Fruit fly (Drosophila melanogaster): ENCODE data around the gene mRpL2.
A peak's percentile ranks its signal among the peaks of the same experiment; 100 is the strongest.

Gene mRpL2

DNA sequence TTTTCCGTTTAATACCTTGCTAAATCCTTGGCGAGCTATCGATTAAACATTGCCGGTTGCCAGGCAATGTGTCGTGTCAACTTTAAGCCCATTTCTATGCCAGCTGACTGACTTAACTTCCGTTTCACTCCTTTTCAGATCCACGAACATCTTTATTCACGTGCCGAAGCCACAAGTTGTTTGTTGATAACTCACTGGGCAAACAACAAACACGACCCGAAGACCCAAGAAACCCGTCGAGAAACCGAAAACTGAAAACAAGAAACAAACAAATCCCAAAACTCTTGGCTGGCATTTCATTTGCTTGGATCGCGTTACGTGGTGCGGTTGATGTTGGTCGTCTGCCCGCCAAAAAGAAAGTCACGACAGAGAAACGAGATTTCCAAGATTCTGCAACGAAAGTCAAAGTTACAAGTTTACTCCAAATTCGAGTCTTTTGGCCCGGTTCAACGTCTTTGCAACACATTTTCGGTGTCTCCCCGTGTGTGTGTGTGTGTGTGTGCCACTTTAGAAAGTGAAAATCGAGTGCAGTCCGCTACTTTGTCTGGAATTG is 30.2 kb downstream of the mRpL2 start, which contains the start of gene CG6216:
Gene CG6216 (minus strand): TSS at position 51 of the 553 bp plus-strand sequence.
- TF ChIP-seq Sox100B (GFP tag; optimal IDR thresholded peaks at IDR 0.05) (no peak), br (optimal IDR thresholded peaks at IDR 0.05) (no peak), B-H2 (GFP tag; optimal IDR thresholded peaks at IDR 0.05) (no peak), CG43689 (GFP tag; IDR thresholded peaks at IDR 0.05) (no peak), zen (tag; optimal IDR thresholded peaks at IDR 0.05) (no peak), kni (GFP tag; optimal IDR thresholded peaks at IDR 0.05) (peak; percentile 73), sens (GFP tag) (peak; percentile 62), vvl (GFP tag; IDR thresholded peaks at IDR 0.05) (peak; percentile 8; the same call in 1 of the 2 replicates), gce (GFP tag; IDR thresholded peaks at IDR 0.05) (no peak), cg (GFP tag; optimal IDR thresholded peaks at IDR 0.05) (peak; percentile 1), h (optimal IDR thresholded peaks at IDR 0.05) (no peak), CG2875 (GFP tag; optimal IDR thresholded peaks at IDR 0.05) (peak; percentile 38), sd (tag; optimal IDR thresholded peaks at IDR 0.05) (peak; percentile 24), inv (GFP tag; IDR thresholded peaks at IDR 0.05; ENCODE audit: partially characterized antibody) (no peak), Taf1 (GFP tag; IDR thresholded peaks at IDR 0.05) (no peak), CG4707 (GFP tag; optimal IDR thresholded peaks at IDR 0.05) (peak; percentile 12), HmgZ (tag; optimal IDR thresholded peaks at IDR 0.05) (no peak), Blimp-1 (GFP tag; optimal IDR thresholded peaks at IDR 0.05) (peak; percentile 99), Xrp1 (GFP tag; IDR thresholded peaks at IDR 0.05) (0 out of 2 replicates have a peak, but pooled peaks have one; percentile 15), Bdp1 (GFP tag; optimal IDR thresholded peaks at IDR 0.05) (no peak), CHES-1-like (GFP tag; optimal IDR thresholded peaks at IDR 0.05) (no peak), Stat92E (GFP tag; optimal IDR thresholded peaks at IDR 0.05) (peak in 1 of 3 experiments; percentile 3), Deaf1 (tag; optimal IDR thresholded peaks at IDR 0.05) (peak; percentile 78), cwo (GFP tag; optimal IDR thresholded peaks at IDR 0.05) (peak; percentile 7), pros (GFP tag; optimal IDR thresholded peaks at IDR 0.05) (peak; percentile 96), oc (tag; optimal IDR thresholded peaks at IDR 0.05) (peak; percentile 38), Lpt (GFP tag; optimal IDR thresholded peaks at IDR 0.05) (no peak), Opbp (GFP tag; IDR thresholded peaks at IDR 0.05; ENCODE audit: partially characterized antibody) (no peak), CG33557 (GFP tag; optimal IDR thresholded peaks at IDR 0.05) (peak; percentile 26), Med (GFP tag) (peak; percentile 45), Hr78 (GFP tag; optimal IDR thresholded peaks at IDR 0.05) (peak in 1 of 2 experiments; percentile 38), Side (GFP tag; optimal IDR thresholded peaks at IDR 0.05) (no peak), CG4854 (GFP tag; optimal IDR thresholded peaks at IDR 0.05) (no peak), Oli (tag; optimal IDR thresholded peaks at IDR 0.05) (no peak), insv (GFP tag; optimal IDR thresholded peaks at IDR 0.05) (no peak)

DNA sequence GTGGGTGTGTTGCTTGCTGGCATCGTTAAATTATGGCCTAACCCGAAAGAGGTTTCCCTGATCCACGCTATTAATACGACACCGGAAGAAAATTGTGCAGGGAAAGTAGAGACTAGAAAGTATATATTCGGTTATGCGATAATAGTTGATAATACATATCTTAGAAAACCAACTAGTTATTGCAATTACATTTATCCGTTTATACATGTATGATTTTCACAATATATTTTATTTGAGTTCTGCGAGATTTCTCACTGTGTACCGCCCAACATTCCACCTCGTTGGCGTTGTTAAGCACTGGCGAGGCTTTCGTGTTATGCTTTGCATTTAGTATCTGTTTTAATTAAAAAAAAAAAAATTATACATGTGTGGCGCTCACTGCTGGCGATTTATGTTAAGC is 34.7 kb downstream of the mRpL2 start:
- no peak for TF ChIP-seq Blimp-1 (GFP tag; optimal IDR thresholded peaks at IDR 0.05)
- TF ChIP-seq so (GFP tag; IDR thresholded peaks at IDR 0.05), result peak; percentile 54; the same call in 1 of the 3 replicates
- TF ChIP-seq ara (GFP tag; IDR thresholded peaks at IDR 0.05), result 0 out of 2 replicates have a peak, but pooled peaks have one; percentile 14
- no peak for TF ChIP-seq Lhr (GFP tag; optimal IDR thresholded peaks at IDR 0.05)
- peak; percentile 45; the same call in 1 of the 2 replicates for TF ChIP-seq vvl (GFP tag; IDR thresholded peaks at IDR 0.05)
- peak; percentile 44 for TF ChIP-seq Sox102F (GFP tag; optimal IDR thresholded peaks at IDR 0.05)
- TF ChIP-seq lmd (GFP tag; IDR thresholded peaks at IDR 0.05), result peak; percentile 5
- no peak for TF ChIP-seq CG18476 (GFP tag; optimal IDR thresholded peaks at IDR 0.05)
- peak; percentile 21; the same call in 1 of the 2 replicates for TF ChIP-seq E2f2 (GFP tag; IDR thresholded peaks at IDR 0.05)
- 0 out of 3 replicates have a peak, but pooled peaks have one; percentile 23 for TF ChIP-seq dysf (GFP tag; IDR thresholded peaks at IDR 0.05)
- TF ChIP-seq CG15269 (tag; optimal IDR thresholded peaks at IDR 0.05), result peak; percentile 18
- TF ChIP-seq Dad (GFP tag; optimal IDR thresholded peaks at IDR 0.05), result no peak
- TF ChIP-seq danr (GFP tag; IDR thresholded peaks at IDR 0.05), result no peak
- TF ChIP-seq klu (GFP tag; IDR thresholded peaks at IDR 0.05), result 0 out of 2 replicates have a peak, but pooled peaks have one; percentile 13
- TF ChIP-seq CG10565 (GFP tag; optimal IDR thresholded peaks at IDR 0.05), result no peak
- TF ChIP-seq CG14050 (GFP tag; IDR thresholded peaks at IDR 0.05), result 0 out of 3 replicates have a peak, but pooled peaks have one; percentile 28
- peak; percentile 6 for TF ChIP-seq CG30431 (GFP tag; optimal IDR thresholded peaks at IDR 0.05)
- no peak for TF ChIP-seq bbx (GFP tag; IDR thresholded peaks at IDR 0.05; ENCODE audit: partially characterized antibody)

All from whole organism, embryonic.